Worm (Caenorhabditis elegans) whole organism, young adult: ENCODE measurements around the gene clec-178.

Experiments used
- B0261.1 ChIP-seq: sonication (generic microtip); optimal IDR thresholded peaks from 2 replicates; lab custom pipeline; 2016; ENCODE audit warnings: mild to moderate bottlenecking, missing genetic modification characterization, moderate library complexity, missing compliant biosample characterization
- B0336.3 ChIP-seq: fragments of 200-800 bp; sonication (Bioruptor generic); IDR thresholded peaks from 2 replicates; pipeline ENCODE4 v1.3.6; 2022; ENCODE audit warnings: missing genetic modification characterization, missing compliant biosample characterization
- C06A6.2 ChIP-seq: fragments of 200-800 bp; sonication (Bioruptor generic); conservative IDR thresholded peaks from 2 replicates; pipeline ENCODE4 v1.3.6; 2022; ENCODE audit warnings: missing genetic modification characterization, missing compliant biosample characterization
- C17E4.6 ChIP-seq: fragments of 200-800 bp; sonication (Bioruptor generic); IDR thresholded peaks from 2 replicates; pipeline ENCODE4 v1.3.6; 2022; ENCODE audit warnings: missing genetic modification reagents, missing genetic modification characterization, missing compliant biosample characterization
- D2030.7 ChIP-seq: fragments of 200-800 bp; sonication (Bioruptor generic); IDR thresholded peaks from 2 replicates; pipeline ENCODE4 v1.3.6; 2022; ENCODE audit warnings: missing genetic modification reagents, missing genetic modification characterization, missing compliant biosample characterization
- F49E8.2 ChIP-seq: sonication (generic microtip); optimal IDR thresholded peaks from 3 replicates; lab custom pipeline; 2017; ENCODE audit warnings: missing genetic modification characterization, mild to moderate bottlenecking, missing compliant biosample characterization, antibody characterized with exemption, moderate library complexity; ENCODE audit not compliant: insufficient read depth
- F55B11.4 ChIP-seq: sonication (generic microtip); optimal IDR thresholded peaks from 2 replicates; lab custom pipeline; 2016; ENCODE audit warnings: missing compliant biosample characterization, missing genetic modification characterization, borderline replicate concordance; ENCODE audit not compliant: insufficient read depth
- T07F8.4 ChIP-seq: sonication (generic microtip); optimal IDR thresholded peaks from 2 replicates; lab custom pipeline; 2016; ENCODE audit warnings: mild to moderate bottlenecking, missing genetic modification characterization, moderate library complexity, missing compliant biosample characterization
- T26A5.8 ChIP-seq: sonication (generic microtip); optimal IDR thresholded peaks from 2 replicates; lab custom pipeline; 2016; ENCODE audit warnings: missing genetic modification characterization, missing compliant biosample characterization
- Y95B8A.8 ChIP-seq: fragments of 200-800 bp; sonication (Bioruptor generic); IDR thresholded peaks from 2 replicates; pipeline ENCODE4 v1.3.6; 2022; ENCODE audit warnings: missing genetic modification reagents, missing genetic modification characterization, missing compliant biosample characterization
- ZK185.1 ChIP-seq: sonication (generic microtip); optimal IDR thresholded peaks from 2 replicates; lab custom pipeline; 2016; ENCODE audit warnings: mild to moderate bottlenecking, missing genetic modification characterization, missing compliant biosample characterization; ENCODE audit not compliant: poor library complexity, severe bottlenecking
- akir-1 ChIP-seq: fragments of 200-800 bp; sonication (Bioruptor generic); optimal IDR thresholded peaks from 2 replicates; lab custom pipeline; 2018; ENCODE audit warnings: mild to moderate bottlenecking, missing genetic modification characterization, moderate library complexity, missing compliant biosample characterization
- aptf-3 ChIP-seq: fragments of 200-800 bp; sonication (Bioruptor generic); IDR thresholded peaks from 2 replicates; pipeline ENCODE4 v1.3.6; 2022; ENCODE audit warnings: missing genetic modification characterization, missing compliant biosample characterization
- atf-7 ChIP-seq: sonication (generic microtip); optimal IDR thresholded peaks from 2 replicates; lab custom pipeline; 2017; ENCODE audit warnings: mild to moderate bottlenecking, missing genetic modification characterization, missing compliant biosample characterization
- attf-5 ChIP-seq: fragments of 200-800 bp; sonication (Bioruptor generic); optimal IDR thresholded peaks from 2 replicates; lab custom pipeline; 2018; ENCODE audit warnings: mild to moderate bottlenecking, missing genetic modification characterization, missing compliant biosample characterization
- bed-2 ChIP-seq: fragments of 200-800 bp; sonication (Bioruptor generic); IDR thresholded peaks from 2 replicates; pipeline ENCODE4 v1.3.6; 2022; ENCODE audit warnings: missing genetic modification reagents, missing genetic modification characterization, missing compliant biosample characterization
- cebp-1 ChIP-seq, 2 experiments: fragments of 200-800 bp in 1 of 2; sonication (Bioruptor generic) in 1 of 2; sonication (generic microtip) in 1 of 2; IDR thresholded peaks in 1 of 2; optimal IDR thresholded peaks in 1 of 2; 2 replicates each; pipeline versions ENCODE4 v1.3.6 to Lab custom; 2017 to 2022; ENCODE audit warnings: missing compliant biosample characterization in 2 of 2, missing genetic modification characterization in 2 of 2, mild to moderate bottlenecking in 1 of 2, missing genetic modification reagents in 1 of 2, moderate library complexity in 1 of 2
- ceh-40 ChIP-seq: fragments of 200-800 bp; sonication (Bioruptor generic); IDR thresholded peaks from 2 replicates; pipeline ENCODE4 v1.3.6; 2022; ENCODE audit warnings: missing genetic modification characterization, missing compliant biosample characterization
- ceh-58 ChIP-seq: fragments of 200-800 bp; sonication (Bioruptor generic); IDR thresholded peaks from 2 replicates; pipeline ENCODE4 v1.3.6; 2022; ENCODE audit warnings: missing genetic modification characterization, missing compliant biosample characterization
- dox-1 ChIP-seq: fragments of 200-800 bp; sonication (Bioruptor generic); IDR thresholded peaks from 2 replicates; pipeline ENCODE4 v1.3.6; 2022; ENCODE audit warnings: missing genetic modification reagents, missing genetic modification characterization, missing compliant biosample characterization
- ets-4 ChIP-seq: fragments of 200-800 bp; sonication (Bioruptor generic); optimal IDR thresholded peaks from 2 replicates; lab custom pipeline; 2018; ENCODE audit warnings: mild to moderate bottlenecking, missing genetic modification characterization, missing compliant biosample characterization
- fkh-3 ChIP-seq: sonication (generic microtip); optimal IDR thresholded peaks from 2 replicates; lab custom pipeline; 2016; ENCODE audit warnings: mild to moderate bottlenecking, missing genetic modification characterization, missing compliant biosample characterization
- hmg-1.2 ChIP-seq: fragments of 200-800 bp; sonication (Bioruptor generic); IDR thresholded peaks from 2 replicates; pipeline ENCODE4 v1.3.6; 2022; ENCODE audit warnings: missing genetic modification reagents, missing genetic modification characterization, missing compliant biosample characterization
- hmg-20 ChIP-seq: fragments of 200-800 bp; sonication (Bioruptor generic); IDR thresholded peaks from 2 replicates; pipeline ENCODE4 v1.3.6; 2022; ENCODE audit warnings: missing genetic modification reagents, missing genetic modification characterization, missing compliant biosample characterization
- let-526 ChIP-seq: fragments of 200-800 bp; sonication (Bioruptor generic); IDR thresholded peaks from 2 replicates; pipeline ENCODE4 v1.3.6; 2022; ENCODE audit warnings: missing genetic modification reagents, missing genetic modification characterization, missing compliant biosample characterization
- lin-54 ChIP-seq: fragments of 200-800 bp; sonication (Bioruptor generic); optimal IDR thresholded peaks from 2 replicates; lab custom pipeline; 2018; ENCODE audit warnings: mild to moderate bottlenecking, missing genetic modification characterization, missing compliant biosample characterization
- lsl-1 ChIP-seq: fragments of 200-800 bp; sonication (Bioruptor generic); optimal IDR thresholded peaks from 2 replicates; lab custom pipeline; 2018; ENCODE audit warnings: mild to moderate bottlenecking, missing genetic modification characterization, moderate library complexity, missing compliant biosample characterization
- madf-10 ChIP-seq: sonication (generic microtip); optimal IDR thresholded peaks from 2 replicates; lab custom pipeline; 2016; ENCODE audit warnings: mild to moderate bottlenecking, missing genetic modification characterization, missing compliant biosample characterization
- madf-3 ChIP-seq: fragments of 200-800 bp; sonication (Bioruptor generic); IDR thresholded peaks from 2 replicates; pipeline ENCODE4 v1.3.6; 2022; ENCODE audit warnings: missing genetic modification reagents, missing genetic modification characterization, missing compliant biosample characterization
- madf-6 ChIP-seq: fragments of 200-800 bp; sonication (Bioruptor generic); IDR thresholded peaks from 2 replicates; pipeline ENCODE4 v1.3.6; 2022; ENCODE audit warnings: missing genetic modification reagents, missing genetic modification characterization, missing compliant biosample characterization
- mcd-1 ChIP-seq: fragments of 200-800 bp; sonication (Bioruptor generic); IDR thresholded peaks from 2 replicates; pipeline ENCODE4 v1.3.6; 2022; ENCODE audit warnings: missing genetic modification reagents, missing genetic modification characterization, missing compliant biosample characterization
- nfya-1 ChIP-seq: sonication (generic microtip); optimal IDR thresholded peaks from 2 replicates; lab custom pipeline; 2017; ENCODE audit warnings: antibody characterized with exemption, missing compliant biosample characterization, missing genetic modification characterization, borderline replicate concordance; ENCODE audit not compliant: insufficient read depth
- nfya-2 ChIP-seq: fragments of 200-800 bp; sonication (Bioruptor generic); IDR thresholded peaks from 2 replicates; pipeline ENCODE4 v1.3.6; 2022; ENCODE audit warnings: missing genetic modification reagents, missing genetic modification characterization, missing compliant biosample characterization
- nfyb-1 ChIP-seq: fragments of 200-800 bp; sonication (Bioruptor generic); IDR thresholded peaks from 2 replicates; pipeline ENCODE4 v1.3.6; 2022; ENCODE audit warnings: missing genetic modification reagents, missing genetic modification characterization, missing compliant biosample characterization
- nhr-27 ChIP-seq: fragments of 200-800 bp; sonication (Bioruptor generic); optimal IDR thresholded peaks from 2 replicates; lab custom pipeline; 2018; ENCODE audit warnings: mild to moderate bottlenecking, missing genetic modification characterization, moderate library complexity, missing compliant biosample characterization
- nhr-90 ChIP-seq: sonication (generic microtip); optimal IDR thresholded peaks from 2 replicates; lab custom pipeline; 2016; ENCODE audit warnings: missing genotype, mild to moderate bottlenecking, missing genetic modification characterization, missing compliant biosample characterization
- pbrm-1 ChIP-seq: fragments of 200-800 bp; sonication (Bioruptor generic); IDR thresholded peaks from 2 replicates; pipeline ENCODE4 v1.3.6; 2022; ENCODE audit warnings: missing genetic modification reagents, missing genetic modification characterization, missing compliant biosample characterization
- repo-1 ChIP-seq: sonication (generic microtip); optimal IDR thresholded peaks from 2 replicates; lab custom pipeline; 2017; ENCODE audit warnings: mild to moderate bottlenecking, missing genetic modification characterization, missing compliant biosample characterization
- snpc-4 ChIP-seq, 5 experiments: fragments of 150-350 bp in 1 of 5; sonication (generic microtip) in 4 of 5; optimal IDR thresholded peaks; 2 replicates each; lab custom pipeline; 2014 to 2018; ENCODE audit warnings: missing genetic modification characterization in 5 of 5, missing biosample characterization in 3 of 5, antibody characterized with exemption in 2 of 5, mild to moderate bottlenecking in 2 of 5, missing compliant biosample characterization in 2 of 5, missing genotype in 2 of 5, moderate library complexity in 2 of 5, missing genetic modification reagents in 1 of 5
- zfh-2 ChIP-seq: fragments of 200-800 bp; sonication (Bioruptor generic); conservative IDR thresholded peaks from 2 replicates; pipeline ENCODE4 v1.3.6; 2022; ENCODE audit warnings: missing genetic modification reagents, missing genetic modification characterization, missing compliant biosample characterization
- ztf-6 ChIP-seq: fragments of 200-800 bp; sonication (Bioruptor generic); IDR thresholded peaks from 2 replicates; pipeline ENCODE4 v1.3.6; 2022; ENCODE audit warnings: missing genetic modification reagents, missing genetic modification characterization, missing compliant biosample characterization

Gene clec-178

DNA sequence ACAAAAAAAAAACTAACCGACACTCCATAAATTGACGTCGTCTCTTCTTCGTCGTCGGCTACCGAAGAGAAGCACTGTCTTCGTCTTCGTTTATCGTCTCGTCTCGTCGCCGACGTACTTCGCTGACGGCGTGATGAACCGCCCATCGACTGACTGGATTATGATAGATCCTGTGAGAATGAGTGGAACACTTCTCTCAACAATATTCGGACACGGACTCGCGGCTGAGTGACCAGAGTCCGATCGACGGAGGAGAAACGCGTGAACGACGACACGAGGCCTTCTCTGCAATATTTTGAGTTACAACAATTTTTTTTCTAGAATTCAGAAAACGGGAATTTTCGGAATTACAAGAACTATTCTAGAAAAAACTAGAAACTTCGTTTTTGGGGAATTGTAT, 6.5 kb downstream of the clec-178 start, which contains the start of gene skn-1:
Gene skn-1 (minus strand): TSS at position 146 of the 400 bp plus-strand sequence.
- 0 out of 2 replicates have a peak, but pooled peaks have one; percentile 32 for TF ChIP-seq madf-3 (GFP tag; lab: Robert Waterston, UW)
- TF ChIP-seq cebp-1 (GFP tag; IDR thresholded peaks at IDR 0.05; lab: Robert Waterston, UW) = 0 out of 2 replicates have a peak, but pooled peaks have one; percentile 20
- peak; percentile 13 for TF ChIP-seq cebp-1 (tag; optimal IDR thresholded peaks at IDR 0.05; lab: Kevin White, UChicago)
- no peak for TF ChIP-seq pbrm-1 (GFP tag; lab: Robert Waterston, UW)
- TF ChIP-seq B0336.3 = peak; percentile 26; the same call in 1 of the 2 replicates
- peak; percentile 76; the same call in 1 of the 2 replicates for TF ChIP-seq nfyb-1 (GFP tag; lab: Robert Waterston, UW)
- TF ChIP-seq lin-54 (GFP tag; lab: Kevin White, UChicago) = peak; percentile 13
- peak; percentile 52 for TF ChIP-seq repo-1
- TF ChIP-seq zfh-2 = 0 out of 2 replicates have a peak, but pooled peaks have one; percentile 12
- TF ChIP-seq let-526 (GFP tag; lab: Robert Waterston, UW) = 0 out of 2 replicates have a peak, but pooled peaks have one; percentile 21
- no peak for TF ChIP-seq ztf-6 (GFP tag; lab: Robert Waterston, UW)
- TF ChIP-seq madf-6 (GFP tag; lab: Robert Waterston, UW) = no peak
- TF ChIP-seq madf-10 = no peak

DNA sequence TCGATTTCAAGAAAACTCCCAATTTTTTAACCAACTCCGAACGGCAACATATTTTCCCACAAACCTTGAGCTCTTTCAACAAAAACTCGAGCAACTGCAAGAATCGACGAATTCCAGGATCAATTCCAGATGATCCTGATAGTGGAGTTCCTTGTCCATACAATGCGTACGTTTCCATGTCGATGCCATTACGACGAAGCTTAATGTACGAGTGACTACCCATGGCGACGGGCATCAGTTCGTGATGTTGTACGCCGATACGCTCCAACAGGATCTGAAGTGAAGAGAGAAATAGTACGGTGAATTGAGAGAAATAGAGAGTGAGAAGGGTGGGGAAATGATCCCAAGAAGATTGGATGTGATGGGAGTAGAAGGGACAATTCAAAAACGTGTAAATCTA, 8.3 kb downstream of the clec-178 start:
- TF ChIP-seq ZK185.1 (tag; lab: Kevin White, UChicago) (no peak), hmg-1.2 (GFP tag; lab: Robert Waterston, UW) (0 out of 2 replicates have a peak, but pooled peaks have one; percentile 14)

DNA sequence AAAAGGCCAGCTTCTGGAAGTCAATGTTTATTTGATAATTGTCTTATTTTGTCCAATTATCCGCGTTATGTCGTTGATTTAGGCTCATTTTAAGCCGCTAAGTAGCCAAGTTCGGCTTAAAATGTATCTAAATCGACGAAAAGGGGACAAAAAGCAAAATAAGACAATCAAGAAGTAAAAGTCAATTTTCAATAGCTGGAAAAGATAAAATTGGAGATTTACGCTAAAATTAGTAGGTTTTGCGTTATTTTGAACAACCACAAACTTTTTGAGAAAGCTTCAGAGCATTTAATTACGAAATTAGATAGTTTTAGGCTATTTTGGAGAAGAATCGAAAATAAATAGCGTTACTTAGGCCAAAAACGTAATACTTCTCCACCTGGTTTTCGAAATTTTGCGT, 9.1 kb downstream of the clec-178 start:
- TF ChIP-seq C06A6.2 (GFP tag; lab: Robert Waterston, UW) (0 out of 2 replicates have a peak, but pooled peaks have one; percentile 15), aptf-3 (GFP tag; lab: Robert Waterston, UW) (no peak)

DNA sequence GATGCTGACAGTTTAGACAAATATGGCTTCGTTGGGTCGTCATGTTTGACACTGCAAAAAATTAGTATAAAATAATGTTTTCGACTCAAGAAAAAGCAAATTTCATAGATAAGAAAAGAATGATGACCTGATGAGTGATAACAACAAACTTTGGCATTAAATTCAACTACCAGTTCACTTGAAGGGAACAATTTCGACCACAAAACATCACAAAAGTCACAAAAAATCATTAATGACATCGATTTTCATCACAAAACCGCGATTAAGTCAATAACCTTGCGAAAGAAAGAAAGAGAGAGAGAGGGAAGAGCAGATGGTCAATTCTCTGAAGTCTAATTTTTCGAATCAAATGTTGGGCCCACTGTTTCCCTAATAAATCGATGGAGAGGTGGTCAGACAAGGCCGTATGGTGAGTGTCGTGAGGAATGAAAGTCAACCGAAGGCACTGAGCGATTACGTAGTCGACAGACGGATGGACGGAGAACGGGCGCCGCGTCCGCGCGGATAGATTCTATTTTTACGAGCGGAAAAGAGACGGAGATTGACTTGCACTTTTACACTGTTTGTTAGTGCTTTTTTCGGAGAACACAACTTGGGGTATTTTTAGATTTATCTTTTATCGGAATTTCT, 10.7 kb downstream of the clec-178 start, which contains the start of gene bec-1:
Gene bec-1 (minus strand): TSS at position 51 of the 630 bp plus-strand sequence.
- TF ChIP-seq repo-1 (no peak), hmg-20 (GFP tag; lab: Robert Waterston, UW) (no peak), dox-1 (GFP tag; lab: Robert Waterston, UW) (peak; percentile 25; the same call in 1 of the 2 replicates), bed-2 (GFP tag; lab: Robert Waterston, UW) (no peak), atf-7 (tag; lab: Kevin White, UChicago) (no peak), mcd-1 (GFP tag; lab: Robert Waterston, UW) (no peak), B0261.1 (tag; lab: Kevin White, UChicago) (no peak), nfya-1 (tag; lab: Kevin White, UChicago) (no peak), T07F8.4 (tag; lab: Kevin White, UChicago) (no peak), snpc-4 (GFP tag; optimal IDR thresholded peaks at IDR 0.05; lab: Kevin White, UChicago) (no peak), snpc-4 (tag; optimal IDR thresholded peaks at IDR 0.05; lab: Kevin White, UChicago) (no peak), F49E8.2 (tag; lab: Kevin White, UChicago) (no peak), ets-4 (GFP tag; lab: Kevin White, UChicago) (peak; percentile 28), nhr-27 (tag; lab: Kevin White, UChicago) (no peak), T26A5.8 (no peak), madf-10 (no peak), nhr-90 (tag; lab: Kevin White, UChicago) (peak; percentile 14), fkh-3 (tag; lab: Kevin White, UChicago) (no peak), ceh-40 (GFP tag; lab: Robert Waterston, UW) (no peak), D2030.7 (no peak), akir-1 (no peak), C17E4.6 (GFP tag; lab: Robert Waterston, UW) (no peak), lsl-1 (GFP tag; lab: Kevin White, UChicago) (no peak), Y95B8A.8 (GFP tag; lab: Robert Waterston, UW) (no peak), attf-5 (GFP tag; lab: Kevin White, UChicago) (no peak), ceh-58 (GFP tag; lab: Robert Waterston, UW) (no peak), let-526 (GFP tag; lab: Robert Waterston, UW) (no peak), nfya-2 (no peak), F55B11.4 (no peak)
